Fruit fly (Drosophila melanogaster): Measurements from ENCODE around the gene Mcr.

- no peak for TF ChIP-seq tj (GFP tag; optimal IDR thresholded peaks at IDR 0.05)
- no peak for TF ChIP-seq CG5204 (GFP tag; optimal IDR thresholded peaks at IDR 0.05)
- no peak for TF ChIP-seq pad (GFP tag; optimal IDR thresholded peaks at IDR 0.05)
- no peak for TF ChIP-seq CG7045 (GFP tag; optimal IDR thresholded peaks at IDR 0.05)
- TF ChIP-seq Hr96 (GFP tag; optimal IDR thresholded peaks at IDR 0.05) = no peak
- no peak for TF ChIP-seq CG11617 (GFP tag; optimal IDR thresholded peaks at IDR 0.05)
- no peak for TF ChIP-seq CG33017 (tag; optimal IDR thresholded peaks at IDR 0.05)
- no peak for TF ChIP-seq toe (GFP tag; optimal IDR thresholded peaks at IDR 0.05)
These were observed 28.0 kb upstream of the Mcr start for dm6 chr2L:8110549-8111438.
